Worm (Caenorhabditis elegans): Measurements from ENCODE around the gene egl-43.

DNA sequence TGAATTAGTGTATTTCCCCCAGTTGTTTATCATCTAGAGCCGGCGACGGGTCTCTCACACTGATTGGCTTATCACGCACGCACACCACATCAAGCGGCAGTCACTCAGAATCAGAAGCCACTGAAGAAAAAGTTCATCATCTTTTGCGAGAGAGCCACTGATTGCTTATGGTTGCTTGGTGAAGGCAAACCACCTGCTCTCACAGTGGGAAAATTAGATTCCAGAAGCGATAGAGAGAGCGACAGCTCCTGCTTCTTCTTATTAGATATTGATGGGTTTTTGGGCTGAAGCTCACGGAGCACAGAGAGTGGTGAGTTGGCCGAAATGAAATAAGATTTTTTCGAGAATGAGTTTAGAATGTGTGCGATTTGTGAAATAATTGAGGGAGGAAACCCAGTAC, 1.1 kb downstream of the egl-43 start:
- TF ChIP-seq W03F9.2 (tag; optimal IDR thresholded peaks at IDR 0.05) (no peak), dao-5 (tag; optimal IDR thresholded peaks at IDR 0.05) (no peak)

Data from whole organism, L4/young adult.